Worm (Caenorhabditis elegans): ENCODE data around the gene col-168.
A peak's percentile ranks its signal among the peaks of the same experiment; 100 is the strongest.

The col-168 gene

ce11 chrX:6371192-6372116 lies 45.3 kb downstream of the col-168 start:
- TF ChIP-seq aly-2 (tag; optimal IDR thresholded peaks at IDR 0.05) (no peak), nhr-67 (tag; optimal IDR thresholded peaks at IDR 0.05) (no peak), nhr-11 (tag; optimal IDR thresholded peaks at IDR 0.05) (no peak), ceh-9 (tag; optimal IDR thresholded peaks at IDR 0.05) (no peak), ceh-82 (tag; optimal IDR thresholded peaks at IDR 0.05) (peak; percentile 33), tbx-2 (tag; optimal IDR thresholded peaks at IDR 0.05) (peak; percentile 54), nhr-23 (tag; optimal IDR thresholded peaks at IDR 0.05) (peak; percentile 36), nhr-12 (tag; optimal IDR thresholded peaks at IDR 0.05) (no peak), ceh-28 (tag; optimal IDR thresholded peaks at IDR 0.05) (no peak), fos-1 (tag; optimal IDR thresholded peaks at IDR 0.05) (no peak), pqm-1 (tag; optimal IDR thresholded peaks at IDR 0.05) (peak; percentile 26), nhr-76 (tag; optimal IDR thresholded peaks at IDR 0.05) (no peak), lsy-12 (tag; optimal IDR thresholded peaks at IDR 0.05) (no peak), lin-39 (tag; optimal IDR thresholded peaks at IDR 0.05) (peak; percentile 68), R02D3.7 (tag; optimal IDR thresholded peaks at IDR 0.05) (no peak), snpc-4 (tag; optimal IDR thresholded peaks at IDR 0.05) (no peak), skn-1 (tag; optimal IDR thresholded peaks at IDR 0.05) (peak; percentile 26), ZK546.5 (tag; optimal IDR thresholded peaks at IDR 0.05) (no peak), lin-15B (tag; optimal IDR thresholded peaks at IDR 0.05) (no peak), fkh-2 (tag; optimal IDR thresholded peaks at IDR 0.05) (no peak), ama-1 (optimal IDR thresholded peaks at IDR 0.05) (no peak), unc-39 (tag; optimal IDR thresholded peaks at IDR 0.05) (no peak), eor-1 (tag; optimal IDR thresholded peaks at IDR 0.05) (no peak), jun-1 (tag; optimal IDR thresholded peaks at IDR 0.05) (peak; percentile 57), fkh-10 (GFP tag; optimal IDR thresholded peaks at IDR 0.05) (no peak), egl-27 (tag; optimal IDR thresholded peaks at IDR 0.05) (no peak), mml-1 (tag; optimal IDR thresholded peaks at IDR 0.05) (no peak), elt-3 (tag; optimal IDR thresholded peaks at IDR 0.05) (no peak), zag-1 (tag; optimal IDR thresholded peaks at IDR 0.05) (no peak), mdl-1 (tag; optimal IDR thresholded peaks at IDR 0.05) (no peak), sea-2 (GFP tag; optimal IDR thresholded peaks at IDR 0.05) (no peak), hmg-11 (tag; optimal IDR thresholded peaks at IDR 0.05) (peak; percentile 93), nhr-28 (tag; optimal IDR thresholded peaks at IDR 0.05) (peak; percentile 10), elt-1 (tag; optimal IDR thresholded peaks at IDR 0.05) (no peak), pha-4 (tag; optimal IDR thresholded peaks at IDR 0.05) (peak; percentile 49), daf-12 (tag; optimal IDR thresholded peaks at IDR 0.05) (no peak), nhr-43 (tag; optimal IDR thresholded peaks at IDR 0.05; ENCODE audit: poor library complexity, severe bottlenecking) (no peak), ztf-11 (tag; optimal IDR thresholded peaks at IDR 0.05) (no peak), elt-2 (tag; optimal IDR thresholded peaks at IDR 0.05) (peak; percentile 29), nhr-237 (tag; optimal IDR thresholded peaks at IDR 0.05) (no peak), nfya-1 (tag; optimal IDR thresholded peaks at IDR 0.05; ENCODE audit: insufficient read depth) (peak; percentile 57), egl-5 (tag; optimal IDR thresholded peaks at IDR 0.05) (peak; percentile 54), nhr-25 (tag; optimal IDR thresholded peaks at IDR 0.05) (no peak), ceh-16 (tag; optimal IDR thresholded peaks at IDR 0.05) (no peak), unc-62 (GFP tag; optimal IDR thresholded peaks at IDR 0.05) (no peak), ztf-4 (tag; optimal IDR thresholded peaks at IDR 0.05) (no peak), nhr-77 (tag; optimal IDR thresholded peaks at IDR 0.05) (no peak)
